Worm (Caenorhabditis elegans) whole organism, early embryonic: ENCODE data around the gene tyra-2.

Experiments
- ama-1 ChIP-seq: fragments of 150-350 bp; optimal IDR thresholded peaks from 2 replicates; lab custom pipeline; 2014
- flt-1 ChIP-seq: fragments of 200-800 bp; sonication (Bioruptor generic); IDR thresholded peaks from 2 replicates; pipeline ENCODE4 v1.3.6; 2022; ENCODE audit warnings: missing genetic modification characterization, missing compliant biosample characterization
- hnd-1 ChIP-seq: sonication (generic microtip); optimal IDR thresholded peaks from 2 replicates; lab custom pipeline; 2016; ENCODE audit warnings: missing genetic modification characterization, missing compliant biosample characterization
- pes-1 ChIP-seq: fragments of 200-800 bp; sonication (Bioruptor generic); IDR thresholded peaks from 2 replicates; pipeline ENCODE4 v1.3.6; 2022; ENCODE audit warnings: missing genetic modification reagents, missing genetic modification characterization, missing compliant biosample characterization
- sea-1 ChIP-seq: fragments of 200-800 bp; sonication (Bioruptor generic); conservative IDR thresholded peaks from 2 replicates; pipeline ENCODE4 v1.3.6; 2022; ENCODE audit warnings: missing genetic modification characterization, missing compliant biosample characterization
- tbx-11 ChIP-seq: fragments of 200-800 bp; sonication (Bioruptor generic); IDR thresholded peaks from 2 replicates; pipeline ENCODE4 v1.3.6; 2022; ENCODE audit warnings: missing genetic modification characterization, missing compliant biosample characterization

- TF ChIP-seq ama-1 (lab: Kevin White, UChicago) (no peak), sea-1 (GFP tag; lab: Robert Waterston, UW) (no peak), tbx-11 (GFP tag; lab: Robert Waterston, UW) (no peak), flt-1 (GFP tag; lab: Robert Waterston, UW) (no peak), pes-1 (GFP tag; lab: Robert Waterston, UW) (no peak), hnd-1 (tag; lab: Kevin White, UChicago) (no peak)
Observed at ce11 chrX:7035937-7036336, 30.6 kb upstream of the tyra-2 start, which contains the start of gene cest-19.
